Fruit fly (Drosophila melanogaster) whole organism, pupa: ENCODE measurements around the gene SMC3.

ENCODE experiments used
- CG14655 ChIP-seq: fragments of 200-800 bp; sonication (Bioruptor generic); optimal IDR thresholded peaks from 3 replicates; lab custom pipeline; 2017; ENCODE audit warnings: mild to moderate bottlenecking, missing biosample characterization, missing genetic modification reagents, missing genetic modification characterization
- CG4496 ChIP-seq: fragments of 200-800 bp; sonication (Bioruptor generic); IDR thresholded peaks from 3 replicates; pipeline ENCODE4 v1.3.6; 2022; ENCODE audit warnings: missing biosample characterization, missing genetic modification characterization
- CG8301 ChIP-seq: fragments of 200-800 bp; sonication (Bioruptor generic); optimal IDR thresholded peaks from 2 replicates; lab custom pipeline; 2018; ENCODE audit warnings: missing biosample characterization, mild to moderate bottlenecking, missing genetic modification characterization
- Pif1B ChIP-seq: fragments of 200-800 bp; sonication (Bioruptor generic); optimal IDR thresholded peaks from 3 replicates; lab custom pipeline; 2016; ENCODE audit warnings: missing biosample characterization, missing genetic modification characterization

dm6 chrX:16582145-16582544 lies 11.1 kb downstream of the SMC3 start:
- TF ChIP-seq CG14655 (GFP tag; lab: Kevin White, UChicago) (no peak), Pif1B (GFP tag; lab: Kevin White, UChicago) (no peak), CG4496 (GFP tag; lab: Robert Waterston, UW) (0 out of 3 replicates have a peak, but pooled peaks have one; percentile 6), CG8301 (tag; lab: Kevin White, UChicago) (no peak)
